Fruit fly (Drosophila melanogaster): ENCODE measurements around the gene CG31642.
A peak's percentile ranks its signal among the peaks of the same experiment; 100 is the strongest.

CG31642 gene

dm6 chr2L:6110781-6111180 lies 7.5 kb upstream of the CG31642 start:
- TF ChIP-seq CG12768 (GFP tag; optimal IDR thresholded peaks at IDR 0.05) = no peak
- peak; percentile 66 for TF ChIP-seq kay (GFP tag; ENCODE audit: borderline replicate concordance)
- no peak for TF ChIP-seq CG14711 (tag; optimal IDR thresholded peaks at IDR 0.05)

- TF ChIP-seq Hr96 (GFP tag; optimal IDR thresholded peaks at IDR 0.05) = no peak
- TF ChIP-seq cnc (optimal IDR thresholded peaks at IDR 0.05) = no peak
- peak; percentile 46 for TF ChIP-seq CG33017 (tag; optimal IDR thresholded peaks at IDR 0.05)
- no peak for TF ChIP-seq Crg-1 (GFP tag; optimal IDR thresholded peaks at IDR 0.05)
- no peak for TF ChIP-seq pad (GFP tag; optimal IDR thresholded peaks at IDR 0.05)
- TF ChIP-seq cic (GFP tag; optimal IDR thresholded peaks at IDR 0.05) = no peak
- peak; percentile 45 for TF ChIP-seq CG7101 (tag; optimal IDR thresholded peaks at IDR 0.05)
- TF ChIP-seq kay (GFP tag; ENCODE audit: borderline replicate concordance) = no peak
- TF ChIP-seq CG12768 (GFP tag; optimal IDR thresholded peaks at IDR 0.05) = no peak
- peak; percentile 21 for TF ChIP-seq CG1620 (GFP tag; optimal IDR thresholded peaks at IDR 0.05)
- no peak for TF ChIP-seq ovo (GFP tag; optimal IDR thresholded peaks at IDR 0.05)
- peak; percentile 11 for TF ChIP-seq tj (GFP tag; optimal IDR thresholded peaks at IDR 0.05)
- no peak for TF ChIP-seq Mnt (GFP tag; optimal IDR thresholded peaks at IDR 0.05)
- peak; percentile 16 for TF ChIP-seq CG5204 (GFP tag; optimal IDR thresholded peaks at IDR 0.05)
- no peak for TF ChIP-seq bab1 (GFP tag; optimal IDR thresholded peaks at IDR 0.05)
- no peak for TF ChIP-seq toe (GFP tag; optimal IDR thresholded peaks at IDR 0.05)
- no peak for TF ChIP-seq Clk (GFP tag; optimal IDR thresholded peaks at IDR 0.05)
- TF ChIP-seq CG7045 (GFP tag; optimal IDR thresholded peaks at IDR 0.05) = peak; percentile 12
- no peak for TF ChIP-seq CG11617 (GFP tag; optimal IDR thresholded peaks at IDR 0.05)
- peak; percentile 52 for TF ChIP-seq CG14711 (tag; optimal IDR thresholded peaks at IDR 0.05)
These were observed 6.5 kb downstream of the CG31642 start, which contains the start of gene Arpc4 for dm6 chr2L:6124815-6125214. TSS of gene Arpc4 (plus strand) at chr2L:6125132.

dm6 chr2L:6127478-6127877 lies 9.2 kb downstream of the CG31642 start, which contains the start of gene WDR79:
TSS of gene WDR79 (minus strand) at chr2L:6127775.
- no peak for TF ChIP-seq pad (GFP tag; optimal IDR thresholded peaks at IDR 0.05)
- no peak for TF ChIP-seq toe (GFP tag; optimal IDR thresholded peaks at IDR 0.05)
- TF ChIP-seq Clk (GFP tag; optimal IDR thresholded peaks at IDR 0.05) = no peak
- no peak for TF ChIP-seq CG1620 (GFP tag; optimal IDR thresholded peaks at IDR 0.05)
- no peak for TF ChIP-seq ovo (GFP tag; optimal IDR thresholded peaks at IDR 0.05)
- no peak for TF ChIP-seq kay (GFP tag; ENCODE audit: borderline replicate concordance)
- no peak for TF ChIP-seq CG11617 (GFP tag; optimal IDR thresholded peaks at IDR 0.05)
- no peak for TF ChIP-seq Hr96 (GFP tag; optimal IDR thresholded peaks at IDR 0.05)
- TF ChIP-seq CG5204 (GFP tag; optimal IDR thresholded peaks at IDR 0.05) = no peak
- no peak for TF ChIP-seq CG14711 (tag; optimal IDR thresholded peaks at IDR 0.05)
- no peak for TF ChIP-seq tj (GFP tag; optimal IDR thresholded peaks at IDR 0.05)
- no peak for TF ChIP-seq cic (GFP tag; optimal IDR thresholded peaks at IDR 0.05)
- no peak for TF ChIP-seq cnc (optimal IDR thresholded peaks at IDR 0.05)
- no peak for TF ChIP-seq Mnt (GFP tag; optimal IDR thresholded peaks at IDR 0.05)
- no peak for TF ChIP-seq CG7045 (GFP tag; optimal IDR thresholded peaks at IDR 0.05)
- TF ChIP-seq Crg-1 (GFP tag; optimal IDR thresholded peaks at IDR 0.05) = no peak
- TF ChIP-seq CG12768 (GFP tag; optimal IDR thresholded peaks at IDR 0.05) = no peak
- TF ChIP-seq CG33017 (tag; optimal IDR thresholded peaks at IDR 0.05) = no peak
- TF ChIP-seq bab1 (GFP tag; optimal IDR thresholded peaks at IDR 0.05) = no peak

- TF ChIP-seq toe (GFP tag; optimal IDR thresholded peaks at IDR 0.05) = no peak
- no peak for TF ChIP-seq Clk (GFP tag; optimal IDR thresholded peaks at IDR 0.05)
- no peak for TF ChIP-seq Mnt (GFP tag; optimal IDR thresholded peaks at IDR 0.05)
- no peak for TF ChIP-seq pad (GFP tag; optimal IDR thresholded peaks at IDR 0.05)
- TF ChIP-seq CG1620 (GFP tag; optimal IDR thresholded peaks at IDR 0.05) = no peak
- TF ChIP-seq CG7045 (GFP tag; optimal IDR thresholded peaks at IDR 0.05) = no peak
- TF ChIP-seq ovo (GFP tag; optimal IDR thresholded peaks at IDR 0.05) = no peak
- no peak for TF ChIP-seq CG11617 (GFP tag; optimal IDR thresholded peaks at IDR 0.05)
- no peak for TF ChIP-seq kay (GFP tag; ENCODE audit: borderline replicate concordance)
- no peak for TF ChIP-seq Crg-1 (GFP tag; optimal IDR thresholded peaks at IDR 0.05)
- TF ChIP-seq bab1 (GFP tag; optimal IDR thresholded peaks at IDR 0.05) = no peak
These were observed 12.3 kb downstream of the CG31642 start, which contains the start of the genes B9d2, tctn and CG9222 for dm6 chr2L:6130522-6131073. TSS of gene B9d2 (minus strand) at chr2L:6130651. TSS of gene tctn (minus strand) at chr2L:6130651. TSS of gene CG9222 (plus strand) at chr2L:6131023.

dm6 chr2L:6139082-6139481 lies 20.8 kb downstream of the CG31642 start, which contains the start of gene CG13991:
TSS of gene CG13991 (plus strand) at chr2L:6139382.
- TF ChIP-seq ovo (GFP tag; optimal IDR thresholded peaks at IDR 0.05) = no peak
- no peak for TF ChIP-seq CG12768 (GFP tag; optimal IDR thresholded peaks at IDR 0.05)
- TF ChIP-seq kay (GFP tag; ENCODE audit: borderline replicate concordance) = no peak
- TF ChIP-seq CG5204 (GFP tag; optimal IDR thresholded peaks at IDR 0.05) = no peak
- no peak for TF ChIP-seq Mnt (GFP tag; optimal IDR thresholded peaks at IDR 0.05)
- TF ChIP-seq Clk (GFP tag; optimal IDR thresholded peaks at IDR 0.05) = no peak
- TF ChIP-seq CG11617 (GFP tag; optimal IDR thresholded peaks at IDR 0.05) = no peak
- no peak for TF ChIP-seq CG33017 (tag; optimal IDR thresholded peaks at IDR 0.05)
- TF ChIP-seq bab1 (GFP tag; optimal IDR thresholded peaks at IDR 0.05) = no peak
- TF ChIP-seq CG14711 (tag; optimal IDR thresholded peaks at IDR 0.05) = no peak
- no peak for TF ChIP-seq CG7101 (tag; optimal IDR thresholded peaks at IDR 0.05)
- TF ChIP-seq CG7045 (GFP tag; optimal IDR thresholded peaks at IDR 0.05) = no peak
- no peak for TF ChIP-seq toe (GFP tag; optimal IDR thresholded peaks at IDR 0.05)
- no peak for TF ChIP-seq cnc (optimal IDR thresholded peaks at IDR 0.05)
- TF ChIP-seq cic (GFP tag; optimal IDR thresholded peaks at IDR 0.05) = no peak
- TF ChIP-seq Crg-1 (GFP tag; optimal IDR thresholded peaks at IDR 0.05) = no peak
- TF ChIP-seq Hr96 (GFP tag; optimal IDR thresholded peaks at IDR 0.05) = no peak

- no peak for TF ChIP-seq CG1620 (GFP tag; optimal IDR thresholded peaks at IDR 0.05)
- TF ChIP-seq toe (GFP tag; optimal IDR thresholded peaks at IDR 0.05) = no peak
- TF ChIP-seq Crg-1 (GFP tag; optimal IDR thresholded peaks at IDR 0.05) = no peak
- TF ChIP-seq bab1 (GFP tag; optimal IDR thresholded peaks at IDR 0.05) = no peak
- no peak for TF ChIP-seq Hr96 (GFP tag; optimal IDR thresholded peaks at IDR 0.05)
- TF ChIP-seq CG7045 (GFP tag; optimal IDR thresholded peaks at IDR 0.05) = no peak
- no peak for TF ChIP-seq ovo (GFP tag; optimal IDR thresholded peaks at IDR 0.05)
- no peak for TF ChIP-seq cnc (optimal IDR thresholded peaks at IDR 0.05)
- no peak for TF ChIP-seq pad (GFP tag; optimal IDR thresholded peaks at IDR 0.05)
- TF ChIP-seq CG14711 (tag; optimal IDR thresholded peaks at IDR 0.05) = no peak
- no peak for TF ChIP-seq kay (GFP tag; ENCODE audit: borderline replicate concordance)
- no peak for TF ChIP-seq CG7101 (tag; optimal IDR thresholded peaks at IDR 0.05)
- no peak for TF ChIP-seq Mnt (GFP tag; optimal IDR thresholded peaks at IDR 0.05)
- no peak for TF ChIP-seq cic (GFP tag; optimal IDR thresholded peaks at IDR 0.05)
- no peak for TF ChIP-seq tj (GFP tag; optimal IDR thresholded peaks at IDR 0.05)
- no peak for TF ChIP-seq CG12768 (GFP tag; optimal IDR thresholded peaks at IDR 0.05)
These were observed 33.4 kb downstream of the CG31642 start, which contains the start of gene Muc26B for dm6 chr2L:6151669-6152068. TSS of gene Muc26B (plus strand) at chr2L:6151969.
